Fruit fly (Drosophila melanogaster) Kc167 (cell line): ENCODE data around the gene dpr9.

Experiments
- Myc ChIP-seq: fragments of >200 bp; optimal IDR thresholded peaks from 2 replicates; lab custom pipeline; 2017; ENCODE audit warnings: missing external identifiers
- Sin3A ChIP-seq: fragments of >200 bp; optimal IDR thresholded peaks from 2 replicates; lab custom pipeline; 2018; ENCODE audit warnings: missing external identifiers
- h ChIP-seq: fragments of >200 bp; optimal IDR thresholded peaks from 3 replicates; lab custom pipeline; 2018; ENCODE audit warnings: missing external identifiers
- insv ChIP-seq: fragments of >200 bp; optimal IDR thresholded peaks from 3 replicates; lab custom pipeline; 2018; ENCODE audit warnings: missing external identifiers
- psq ChIP-seq: fragments of >200 bp; optimal IDR thresholded peaks from 2 replicates; lab custom pipeline; 2017; ENCODE audit warnings: missing external identifiers
- ttk ChIP-seq: sonication (Bioruptor generic); optimal IDR thresholded peaks from 2 replicates; lab custom pipeline; 2017; ENCODE audit warnings: missing external identifiers

DNA sequence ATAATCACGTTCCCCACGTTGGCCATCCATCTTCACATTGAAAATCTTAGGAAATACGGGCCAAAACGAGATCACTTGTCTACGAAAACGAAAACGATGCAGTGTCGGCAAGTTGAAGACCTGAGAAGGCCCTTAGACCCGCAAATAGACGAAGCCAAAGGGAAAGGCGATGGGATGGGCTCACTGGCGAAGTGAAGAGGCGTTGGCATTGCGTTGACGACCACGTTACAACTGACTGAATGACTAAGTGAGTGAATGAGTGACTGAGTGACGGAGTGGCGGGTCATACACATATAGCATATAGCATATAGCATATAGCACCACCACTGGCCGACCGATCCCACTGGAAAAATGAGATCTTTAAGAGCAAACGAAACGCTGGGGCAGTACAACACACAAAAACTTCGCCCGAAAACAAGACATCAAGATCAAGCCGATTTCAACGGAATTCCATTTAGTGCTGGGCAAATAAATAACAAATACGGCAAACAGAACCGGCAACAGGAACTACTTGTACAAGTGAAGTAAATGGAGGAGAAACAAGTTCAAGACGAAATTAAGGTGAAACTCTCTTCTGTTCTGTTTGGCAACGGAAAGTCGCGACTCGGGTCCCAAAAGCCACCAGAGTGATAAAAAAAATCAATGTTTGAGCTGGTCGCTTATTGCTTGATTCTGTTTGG lies 46.2 kb upstream of the dpr9 start:
- no peak for TF ChIP-seq h
- TF ChIP-seq psq (lab: Kevin White, UChicago) = no peak
- TF ChIP-seq insv (lab: Kevin White, UChicago) = no peak
- TF ChIP-seq Myc (lab: Kevin White, UChicago) = no peak
- no peak for TF ChIP-seq ttk (lab: Kevin White, UChicago)
- no peak for TF ChIP-seq Sin3A (lab: Kevin White, UChicago)
